Fruit fly (Drosophila melanogaster) whole organism, embryonic: ENCODE results near the gene Cyp4d1.

Experiments
- Bteb2 ChIP-seq: fragments of 200-800 bp; sonication (Bioruptor generic); optimal IDR thresholded peaks from 2 replicates; lab custom pipeline; 2016; ENCODE audit warnings: missing biosample characterization, missing genetic modification characterization
- CG12659 ChIP-seq: fragments of 200-800 bp; sonication (Bioruptor generic); optimal IDR thresholded peaks from 3 replicates; lab custom pipeline; 2017; ENCODE audit warnings: mild to moderate bottlenecking, missing biosample characterization, missing genetic modification reagents, missing genetic modification characterization
- CG13287 ChIP-seq: fragments of 200-800 bp; sonication (Bioruptor generic); IDR thresholded peaks from 2 replicates; pipeline ENCODE4 v1.3.6; 2022; ENCODE audit warnings: missing biosample characterization, missing genetic modification characterization; ENCODE audit not compliant: partially characterized antibody
- CG13296 ChIP-seq: fragments of 200-800 bp; sonication (Bioruptor generic); optimal IDR thresholded peaks from 3 replicates; lab custom pipeline; 2018; ENCODE audit warnings: missing biosample characterization, mild to moderate bottlenecking, missing genetic modification characterization
- CG14050 ChIP-seq: fragments of 200-800 bp; sonication (Bioruptor generic); IDR thresholded peaks from 3 replicates; pipeline ENCODE4 v1.3.6; 2022; ENCODE audit warnings: missing biosample characterization, missing genetic modification characterization
- CG15601 ChIP-seq: fragments of 200-800 bp; sonication (Bioruptor generic); optimal IDR thresholded peaks from 3 replicates; lab custom pipeline; 2019; ENCODE audit warnings: missing biosample characterization, mild to moderate bottlenecking, missing genetic modification characterization, moderate library complexity
- CG18011 ChIP-seq: fragments of 200-800 bp; sonication (Bioruptor generic); optimal IDR thresholded peaks from 2 replicates; lab custom pipeline; 2017; ENCODE audit warnings: missing biosample characterization, missing genetic modification characterization, mild to moderate bottlenecking, moderate library complexity, missing genotype
- CG2712 ChIP-seq: fragments of 200-800 bp; optimal IDR thresholded peaks from 3 replicates; lab custom pipeline; 2019; ENCODE audit warnings: missing biosample characterization, mild to moderate bottlenecking, missing genetic modification characterization, moderate library complexity
- CG31365 ChIP-seq: fragments of 200-800 bp; sonication (Bioruptor generic); optimal IDR thresholded peaks from 2 replicates; lab custom pipeline; 2018; ENCODE audit warnings: missing biosample characterization, mild to moderate bottlenecking, missing genetic modification characterization
- CG32772 ChIP-seq: fragments of 200-800 bp; sonication (Bioruptor generic); IDR thresholded peaks from 2 replicates; pipeline ENCODE4 v1.3.6; 2022; ENCODE audit warnings: missing biosample characterization, missing genetic modification characterization
- CG4360 ChIP-seq: fragments of 200-800 bp; sonication (Bioruptor generic); IDR thresholded peaks from 2 replicates; pipeline ENCODE4 v1.3.6; 2022; ENCODE audit warnings: missing biosample characterization, missing genetic modification characterization
- CG4854 ChIP-seq: fragments of 200-800 bp; sonication (Bioruptor generic); optimal IDR thresholded peaks from 2 replicates; lab custom pipeline; 2016; ENCODE audit warnings: missing biosample characterization, missing genetic modification characterization, inconsistent platforms
- CG6854 ChIP-seq: fragments of 200-800 bp; sonication (Bioruptor generic); optimal IDR thresholded peaks from 3 replicates; lab custom pipeline; 2017; ENCODE audit warnings: missing biosample characterization, mild to moderate bottlenecking, missing genetic modification characterization
- CG8290 ChIP-seq, 3 experiments: fragments of 200-800 bp; sonication (Bioruptor generic); optimal IDR thresholded peaks; 2 replicates each; lab custom pipeline; 2016 to 2019; ENCODE audit warnings: missing biosample characterization in 3 of 3, missing genetic modification characterization in 3 of 3, mild to moderate bottlenecking in 2 of 3, moderate library complexity in 1 of 3
- CG9437 ChIP-seq: fragments of 200-800 bp; sonication (Bioruptor generic); optimal IDR thresholded peaks from 2 replicates; lab custom pipeline; 2018; ENCODE audit warnings: missing biosample characterization, mild to moderate bottlenecking, missing genetic modification characterization
- CG9876 ChIP-seq: fragments of 200-800 bp; sonication (Bioruptor generic); optimal IDR thresholded peaks from 2 replicates; lab custom pipeline; 2016; ENCODE audit warnings: missing biosample characterization, missing genetic modification characterization
- CkIIα-i1 ChIP-seq: fragments of 200-800 bp; sonication (Bioruptor generic); IDR thresholded peaks from 2 replicates; pipeline ENCODE4 v1.3.6; 2022; ENCODE audit warnings: missing biosample characterization, missing genetic modification characterization
- D ChIP-seq, 2 experiments: fragments of 200-800 bp in 1 of 2; fragments of >200 bp in 1 of 2; sonication (Bioruptor generic) in 1 of 2; optimal IDR thresholded peaks; 2 replicates in 1 of 2; 3 replicates in 1 of 2; lab custom pipeline; 2017; ENCODE audit warnings: mild to moderate bottlenecking in 1 of 2, missing biosample characterization in 1 of 2, missing genetic modification characterization in 1 of 2, missing genetic modification reagents in 1 of 2
- D19A ChIP-seq: fragments of 200-800 bp; optimal IDR thresholded peaks from 3 replicates; lab custom pipeline; 2019; ENCODE audit warnings: missing biosample characterization, mild to moderate bottlenecking, missing genetic modification characterization, moderate library complexity
- Elba2 ChIP-seq: fragments of 200-800 bp; sonication (Bioruptor generic); optimal IDR thresholded peaks from 3 replicates; lab custom pipeline; 2016; ENCODE audit warnings: missing biosample characterization, missing genetic modification characterization
- HHEX ChIP-seq: fragments of 200-800 bp; sonication (Bioruptor generic); optimal IDR thresholded peaks from 3 replicates; lab custom pipeline; 2017; ENCODE audit warnings: missing biosample characterization, mild to moderate bottlenecking, missing genetic modification characterization, missing genetic modification reagents
- Lhr ChIP-seq: fragments of 200-800 bp; sonication (Bioruptor generic); optimal IDR thresholded peaks from 3 replicates; lab custom pipeline; 2017; ENCODE audit warnings: mild to moderate bottlenecking, missing biosample characterization, missing genetic modification reagents, missing genetic modification characterization
- NFAT ChIP-seq: fragments of 200-800 bp; sonication (Bioruptor generic); IDR thresholded peaks from 2 replicates; pipeline ENCODE4 v1.3.6; 2022; ENCODE audit warnings: missing biosample characterization, missing genetic modification characterization
- Neu2 ChIP-seq: fragments of 200-800 bp; sonication (Bioruptor generic); optimal IDR thresholded peaks from 3 replicates; lab custom pipeline; 2016; ENCODE audit warnings: missing biosample characterization, missing genetic modification characterization, borderline replicate concordance
- Side ChIP-seq: fragments of 200-800 bp; sonication (Bioruptor generic); optimal IDR thresholded peaks from 2 replicates; lab custom pipeline; 2016; ENCODE audit warnings: missing biosample characterization, missing genetic modification characterization
- Six4 ChIP-seq: fragments of 200-800 bp; sonication (Bioruptor generic); optimal IDR thresholded peaks from 2 replicates; lab custom pipeline; 2016; ENCODE audit warnings: missing biosample characterization, missing genetic modification characterization
- Sry-β ChIP-seq: fragments of 200-800 bp; sonication (Bioruptor generic); optimal IDR thresholded peaks from 2 replicates; lab custom pipeline; 2018; ENCODE audit warnings: missing biosample characterization, mild to moderate bottlenecking, missing genetic modification characterization, moderate library complexity
- bowl ChIP-seq: fragments of 200-800 bp; sonication (Bioruptor generic); IDR thresholded peaks from 2 replicates; pipeline ENCODE4 v1.3.6; 2022; ENCODE audit warnings: missing biosample characterization, missing genetic modification characterization
- chinmo ChIP-seq: fragments of 200-800 bp; sonication (Bioruptor generic); IDR thresholded peaks from 4 replicates; pipeline ENCODE4 v1.3.6; 2022; ENCODE audit warnings: missing biosample characterization, missing genetic modification characterization; ENCODE audit not compliant: partially characterized antibody
- cwo ChIP-seq: fragments of 200-800 bp; sonication (Bioruptor generic); optimal IDR thresholded peaks from 3 replicates; lab custom pipeline; 2017; ENCODE audit warnings: missing biosample characterization, missing genetic modification characterization, mild to moderate bottlenecking, moderate library complexity, missing genetic modification reagents
- da ChIP-seq: fragments of 200-800 bp; sonication (Bioruptor generic); optimal IDR thresholded peaks from 2 replicates; lab custom pipeline; 2016; ENCODE audit warnings: missing biosample characterization, missing genetic modification characterization
- grau ChIP-seq: fragments of 200-800 bp; optimal IDR thresholded peaks from 3 replicates; lab custom pipeline; 2019; ENCODE audit warnings: missing biosample characterization, mild to moderate bottlenecking, missing genetic modification characterization, moderate library complexity
- gt ChIP-seq: fragments of 200-800 bp; sonication (Bioruptor generic); IDR thresholded peaks from 2 replicates; pipeline ENCODE4 v1.3.6; 2022; ENCODE audit warnings: missing biosample characterization, missing genetic modification characterization
- jumu ChIP-seq: fragments of 200-800 bp; sonication (Bioruptor generic); optimal IDR thresholded peaks from 3 replicates; lab custom pipeline; 2016; ENCODE audit warnings: missing biosample characterization, missing genetic modification characterization
- kay ChIP-seq: fragments of 200-800 bp; sonication (Bioruptor generic); optimal IDR thresholded peaks from 2 replicates; lab custom pipeline; 2016; ENCODE audit warnings: missing biosample characterization, missing genetic modification characterization
- lab ChIP-seq: fragments of 200-800 bp; sonication (Bioruptor generic); optimal IDR thresholded peaks from 3 replicates; lab custom pipeline; 2017; ENCODE audit warnings: missing biosample characterization, missing genetic modification characterization, mild to moderate bottlenecking, moderate library complexity, missing genetic modification reagents
- lov ChIP-seq, 2 experiments: fragments of 200-800 bp in 1 of 2; fragments of >200 bp in 1 of 2; sonication (Bioruptor generic) in 1 of 2; IDR thresholded peaks in 1 of 2; optimal IDR thresholded peaks in 1 of 2; 2 replicates in 1 of 2; 3 replicates in 1 of 2; pipeline versions ENCODE4 v1.3.6 to Lab custom; 2017 to 2022; ENCODE audit warnings: missing biosample characterization in 1 of 2, missing genetic modification characterization in 1 of 2
- mam ChIP-seq: fragments of 200-800 bp; sonication (Bioruptor generic); optimal IDR thresholded peaks from 3 replicates; lab custom pipeline; 2016; ENCODE audit warnings: missing biosample characterization, missing genetic modification characterization
- nerfin-1 ChIP-seq: fragments of 200-800 bp; sonication (Bioruptor generic); optimal IDR thresholded peaks from 3 replicates; lab custom pipeline; 2019; ENCODE audit warnings: missing biosample characterization, mild to moderate bottlenecking, missing genetic modification characterization, moderate library complexity
- prd ChIP-seq, 3 experiments: fragments of >200 bp in 2 of 3; fragments of 200-800 bp in 1 of 3; sonication (Bioruptor generic) in 1 of 3; optimal IDR thresholded peaks in 2 of 3; IDR thresholded peaks in 1 of 3; 2 replicates in 2 of 3; 3 replicates in 1 of 3; pipeline versions ENCODE4 v1.3.6 to Lab custom; 2017 to 2022; ENCODE audit warnings: missing biosample characterization in 1 of 3, missing genetic modification characterization in 1 of 3
- ro ChIP-seq: fragments of 200-800 bp; sonication (Bioruptor generic); IDR thresholded peaks from 2 replicates; pipeline ENCODE4 v1.3.6; 2022; ENCODE audit warnings: missing biosample characterization, missing genetic modification characterization
- slp2 ChIP-seq: fragments of 200-800 bp; sonication (Bioruptor generic); optimal IDR thresholded peaks from 2 replicates; lab custom pipeline; 2016; ENCODE audit warnings: missing biosample characterization, missing genetic modification characterization
- sna ChIP-seq: fragments of 200-800 bp; sonication (Bioruptor generic); IDR thresholded peaks from 2 replicates; pipeline ENCODE4 v1.3.6; 2022; ENCODE audit warnings: missing biosample characterization, missing genetic modification characterization; ENCODE audit not compliant: partially characterized antibody
- stwl ChIP-seq: fragments of 200-800 bp; sonication (Bioruptor generic); optimal IDR thresholded peaks from 3 replicates; lab custom pipeline; 2018; ENCODE audit warnings: missing biosample characterization, mild to moderate bottlenecking, missing genetic modification characterization, moderate library complexity
- tup ChIP-seq: fragments of 200-800 bp; sonication (Bioruptor generic); optimal IDR thresholded peaks from 2 replicates; lab custom pipeline; 2016; ENCODE audit warnings: missing biosample characterization, mild to moderate bottlenecking, missing genetic modification characterization, moderate library complexity

Cyp4d1 gene

DNA sequence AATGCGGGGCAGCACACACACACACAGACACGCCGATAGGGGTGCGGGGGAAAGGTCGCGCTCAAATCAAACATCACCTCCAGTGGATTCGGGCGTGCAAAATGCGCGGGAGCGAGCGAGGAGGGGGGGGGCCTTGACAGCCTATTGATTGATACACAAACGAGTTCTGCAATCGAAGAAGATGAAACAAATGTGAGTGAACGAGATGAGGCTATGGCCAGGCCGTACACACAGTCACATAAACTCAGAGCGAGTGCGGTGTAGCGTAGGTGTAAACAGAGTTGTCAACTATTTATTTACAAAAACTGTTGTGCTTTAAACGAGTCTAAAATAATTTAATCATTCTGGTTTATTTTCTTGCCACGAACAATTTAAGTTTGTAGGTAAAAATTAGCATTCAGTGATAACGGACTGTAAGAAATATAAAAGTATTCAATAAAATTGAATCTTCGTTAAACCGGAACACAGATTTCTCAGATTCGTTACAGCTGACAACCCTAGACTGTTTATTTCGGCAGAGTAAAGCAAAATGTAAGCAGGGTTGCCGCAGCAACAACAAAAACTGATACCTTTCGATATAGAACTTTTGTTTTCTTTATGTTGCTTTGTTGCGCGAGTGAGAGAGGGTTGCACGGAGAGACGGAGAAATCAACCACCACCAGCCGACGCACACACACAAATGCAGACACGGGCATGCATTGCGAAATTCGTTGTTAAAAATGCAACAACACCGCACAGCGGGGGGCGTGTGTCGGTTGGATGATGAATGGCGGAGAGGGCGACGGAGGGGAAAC is 26.8 kb downstream of the Cyp4d1 start (continued):
- TF ChIP-seq CG18011 (peak; percentile 52), CG6854 (peak; percentile 93), CG2712 (tag; lab: Kevin White, UChicago) (peak; percentile 93), HHEX (GFP tag; lab: Kevin White, UChicago) (peak; percentile 92), CG14050 (GFP tag; lab: Robert Waterston, UW) (peak; percentile 79), CG9437 (GFP tag; lab: Kevin White, UChicago) (peak; percentile 78), Side (peak; percentile 80), CG13287 (GFP tag; lab: Robert Waterston, UW) (peak; percentile 14; the same call in 1 of the 2 replicates), gt (no peak), Bteb2 (GFP tag; lab: Kevin White, UChicago) (peak; percentile 80), Sry-β (GFP tag; lab: Kevin White, UChicago) (peak; percentile 40), bowl (peak; percentile 43; the same call in 1 of the 2 replicates), lab (GFP tag; lab: Kevin White, UChicago) (peak; percentile 95), Elba2 (no peak), Six4 (peak; percentile 77), Lhr (GFP tag; lab: Kevin White, UChicago) (peak; percentile 68), CG32772 (peak; percentile 76), ro (GFP tag; lab: Robert Waterston, UW) (peak; percentile 48; the same call in 1 of the 2 replicates), nerfin-1 (tag; lab: Kevin White, UChicago) (peak; percentile 86), CG12659 (peak; percentile 93), mam (GFP tag; lab: Kevin White, UChicago) (peak; percentile 86), chinmo (peak; percentile 85; the same call in 3 of the 4 replicates), D19A (tag; lab: Kevin White, UChicago) (peak; percentile 89), NFAT (GFP tag; lab: Robert Waterston, UW) (peak; percentile 57; the same call in 1 of the 2 replicates), prd (optimal IDR thresholded peaks at IDR 0.05; lab: Kevin White, UChicago) (no peak), prd (GFP tag; IDR thresholded peaks at IDR 0.05; lab: Robert Waterston, UW) (peak; percentile 91), D (optimal IDR thresholded peaks at IDR 0.05; lab: Kevin White, UChicago) (no peak), D (GFP tag; optimal IDR thresholded peaks at IDR 0.05; lab: Kevin White, UChicago) (peak; percentile 89), CG31365 (peak; percentile 70), lov (optimal IDR thresholded peaks at IDR 0.05; lab: Kevin White, UChicago) (no peak), lov (GFP tag; IDR thresholded peaks at IDR 0.05; lab: Robert Waterston, UW) (0 out of 3 replicates have a peak, but pooled peaks have one; percentile 57), CkIIα-i1 (no peak), Neu2 (peak; percentile 44), da (GFP tag; lab: Kevin White, UChicago) (peak; percentile 53), jumu (peak; percentile 37), CG4360 (GFP tag; lab: Robert Waterston, UW) (peak; percentile 85), grau (tag; lab: Kevin White, UChicago) (peak; percentile 92), CG15601 (tag; lab: Kevin White, UChicago) (peak; percentile 88), kay (peak; percentile 75), sna (GFP tag; lab: Robert Waterston, UW) (no peak), CG9876 (GFP tag; lab: Kevin White, UChicago) (peak; percentile 32), cwo (peak; percentile 88), CG13296 (peak; percentile 95), slp2 (GFP tag; lab: Kevin White, UChicago) (peak; percentile 65), tup (GFP tag; lab: Kevin White, UChicago) (peak; percentile 61), CG8290 (GFP tag; optimal IDR thresholded peaks at IDR 0.05; lab: Kevin White, UChicago) (peak; percentile 47), CG8290 (tag; optimal IDR thresholded peaks at IDR 0.05; lab: Kevin White, UChicago) (peak; percentile 55 to 87), CG4854 (GFP tag; lab: Kevin White, UChicago) (peak; percentile 73), stwl (tag; lab: Kevin White, UChicago) (peak; percentile 53)
